Fruit fly (Drosophila melanogaster): ENCODE data around the gene CG17186.

The CG17186 gene

dm6 chr3R:19904865-19905373, 27.6 kb upstream of the CG17186 start, which contains the start of the genes Surf6 and RhoGAP92B (continued):
- TF ChIP-seq ci (GFP tag; IDR thresholded peaks at IDR 0.05) (peak; percentile 65; the same call in 1 of the 3 replicates), fd96Cb (tag; optimal IDR thresholded peaks at IDR 0.05) (peak; percentile 9), Mes4 (GFP tag; optimal IDR thresholded peaks at IDR 0.05) (peak; percentile 68), CG11398 (GFP tag; optimal IDR thresholded peaks at IDR 0.05) (peak; percentile 32), CG2712 (tag; optimal IDR thresholded peaks at IDR 0.05) (peak; percentile 67), Fer1 (GFP tag; optimal IDR thresholded peaks at IDR 0.05) (peak; percentile 79), ttk (GFP tag; IDR thresholded peaks at IDR 0.05) (peak; percentile 19; the same call in 1 of the 2 replicates), CG3281 (GFP tag; optimal IDR thresholded peaks at IDR 0.05) (peak; percentile 73), stc (GFP tag; IDR thresholded peaks at IDR 0.05) (0 out of 2 replicates have a peak, but pooled peaks have one; percentile 32), CG8944 (GFP tag; optimal IDR thresholded peaks at IDR 0.05) (peak; percentile 39), CG10366 (GFP tag; IDR thresholded peaks at IDR 0.05) (0 out of 2 replicates have a peak, but pooled peaks have one; percentile 24), CoRest (tag; optimal IDR thresholded peaks at IDR 0.05) (peak; percentile 66), wor (GFP tag; IDR thresholded peaks at IDR 0.05) (no peak), PHDP (tag; optimal IDR thresholded peaks at IDR 0.05) (peak; percentile 55), Pdp1 (GFP tag; optimal IDR thresholded peaks at IDR 0.05) (peak; percentile 45 to 61), schlank (tag; optimal IDR thresholded peaks at IDR 0.05) (peak; percentile 4), Ravus (GFP tag; IDR thresholded peaks at IDR 0.05) (no peak), chif (GFP tag; optimal IDR thresholded peaks at IDR 0.05) (peak in 1 of 2 experiments; percentile 62), CG7963 (GFP tag; IDR thresholded peaks at IDR 0.05; ENCODE audit: partially characterized antibody) (no peak), CrebB (tag; optimal IDR thresholded peaks at IDR 0.05) (no peak), Sin3A (optimal IDR thresholded peaks at IDR 0.05) (peak; percentile 96), fd64A (GFP tag; optimal IDR thresholded peaks at IDR 0.05) (peak; percentile 23), Atf-2 (GFP tag; optimal IDR thresholded peaks at IDR 0.05) (peak; percentile 33), CG33557 (GFP tag; optimal IDR thresholded peaks at IDR 0.05) (peak; percentile 39), D19B (GFP tag; optimal IDR thresholded peaks at IDR 0.05) (peak; percentile 2), CG18599 (GFP tag; optimal IDR thresholded peaks at IDR 0.05) (peak; percentile 83), MESR4 (GFP tag; optimal IDR thresholded peaks at IDR 0.05) (peak; percentile 100), fd102C (GFP tag; optimal IDR thresholded peaks at IDR 0.05) (no peak), ind (GFP tag; optimal IDR thresholded peaks at IDR 0.05) (peak; percentile 54), CG7839 (tag; optimal IDR thresholded peaks at IDR 0.05) (peak; percentile 53), CG13894 (tag; optimal IDR thresholded peaks at IDR 0.05) (peak; percentile 68), cas (GFP tag; IDR thresholded peaks at IDR 0.05) (peak; percentile 54; the same call in 1 of the 2 replicates), wek (GFP tag; optimal IDR thresholded peaks at IDR 0.05) (peak; percentile 99), CG12391 (tag; optimal IDR thresholded peaks at IDR 0.05) (peak; percentile 79), CG4328 (GFP tag; optimal IDR thresholded peaks at IDR 0.05) (peak; percentile 64), lola (GFP tag; optimal IDR thresholded peaks at IDR 0.05) (peak in 1 of 3 experiments; percentile 44), CG9727 (GFP tag; optimal IDR thresholded peaks at IDR 0.05) (peak; percentile 68), CG10654 (GFP tag; optimal IDR thresholded peaks at IDR 0.05) (peak; percentile 54), Ets65A (GFP tag) (peak; percentile 94), Gsc (GFP tag; IDR thresholded peaks at IDR 0.05) (no peak), dm (GFP tag; optimal IDR thresholded peaks at IDR 0.05) (peak; percentile 96), Camta (GFP tag; optimal IDR thresholded peaks at IDR 0.05) (peak; percentile 55), CG10565 (GFP tag; optimal IDR thresholded peaks at IDR 0.05) (no peak), oc (tag; optimal IDR thresholded peaks at IDR 0.05) (no peak), CG11093 (GFP tag; IDR thresholded peaks at IDR 0.05) (peak; percentile 9; the same call in 1 of the 3 replicates), CG14014 (GFP tag; IDR thresholded peaks at IDR 0.05) (peak; percentile 45; the same call in 1 of the 2 replicates), H2.0 (GFP tag; IDR thresholded peaks at IDR 0.05) (no peak), CG17359 (tag; optimal IDR thresholded peaks at IDR 0.05) (peak; percentile 62), CG8388 (GFP tag; optimal IDR thresholded peaks at IDR 0.05) (no peak)

Data from whole organism, embryonic.